Fruit fly (Drosophila melanogaster): ENCODE measurements around the gene eff.
A peak's percentile ranks its signal among the peaks of the same experiment; 100 is the strongest.

eff gene

DNA sequence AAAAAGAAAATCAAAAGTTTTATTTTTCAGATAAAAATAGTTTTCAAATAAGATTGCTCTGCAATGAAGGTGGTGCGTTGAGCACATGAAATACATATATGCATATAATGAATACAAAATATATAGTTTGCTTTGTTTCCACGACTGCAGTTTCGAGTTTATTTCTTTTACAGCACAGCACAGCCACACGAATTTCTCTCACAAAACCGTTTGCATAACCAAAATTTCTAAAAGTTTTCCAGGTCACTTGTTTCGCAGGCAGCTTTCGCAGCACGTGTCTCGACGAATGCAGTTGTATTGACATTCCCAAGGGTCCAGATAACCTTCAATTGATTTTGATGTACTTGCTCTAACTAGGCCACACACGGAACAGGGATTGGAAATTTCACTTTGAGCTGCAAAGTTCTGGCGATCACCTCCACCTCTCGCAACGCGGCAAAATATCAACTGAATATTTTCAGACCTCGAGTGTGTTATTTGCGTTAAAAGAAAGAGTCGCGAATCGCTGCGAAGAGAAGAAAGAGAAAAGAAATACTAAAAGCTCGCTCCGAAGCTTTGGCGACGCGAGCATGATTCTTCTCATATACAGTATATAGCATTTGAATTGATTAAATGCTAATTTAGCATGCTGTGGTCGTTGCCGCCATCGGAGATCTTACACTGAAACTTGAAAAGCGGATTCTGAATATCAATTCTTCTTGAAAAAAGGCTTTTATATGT, 9.9 kb downstream of the eff start, which contains the start of gene CG7530:
Gene CG7530, minus strand, starts transcription at position 449 of the 720 bp plus-strand sequence.
- TF ChIP-seq spab (GFP tag; optimal IDR thresholded peaks at IDR 0.05): peak; percentile 7
- peak; percentile 90 for TF ChIP-seq Eip78C (GFP tag)
- peak; percentile 58; the same call in 2 of the 3 replicates for TF ChIP-seq CG6163 (GFP tag; IDR thresholded peaks at IDR 0.05)
- TF ChIP-seq Eip75B (GFP tag; optimal IDR thresholded peaks at IDR 0.05): peak; percentile 30
- TF ChIP-seq CG8319 (GFP tag; optimal IDR thresholded peaks at IDR 0.05): peak; percentile 32
- peak; percentile 22 for TF ChIP-seq Lpt (GFP tag; optimal IDR thresholded peaks at IDR 0.05)
- no peak for TF ChIP-seq CG1621 (tag; optimal IDR thresholded peaks at IDR 0.05)
- TF ChIP-seq CG11762 (GFP tag; optimal IDR thresholded peaks at IDR 0.05; ENCODE audit: insufficient read depth): peak; percentile 4
- TF ChIP-seq lz (GFP tag; optimal IDR thresholded peaks at IDR 0.05): peak; percentile 18
- TF ChIP-seq Hr4 (GFP tag; optimal IDR thresholded peaks at IDR 0.05): peak; percentile 23
- TF ChIP-seq svp (GFP tag): peak; percentile 82
- peak; percentile 6 for TF ChIP-seq CG6792 (GFP tag; optimal IDR thresholded peaks at IDR 0.05)
- TF ChIP-seq OdsH (GFP tag; optimal IDR thresholded peaks at IDR 0.05): peak; percentile 40
- no peak for TF ChIP-seq dac (GFP tag; optimal IDR thresholded peaks at IDR 0.05)
- TF ChIP-seq fd85E (GFP tag; optimal IDR thresholded peaks at IDR 0.05): no peak
- TF ChIP-seq CG16779 (tag; optimal IDR thresholded peaks at IDR 0.05): peak; percentile 28
- TF ChIP-seq pdm3 (GFP tag; optimal IDR thresholded peaks at IDR 0.05): peak; percentile 8
- no peak for TF ChIP-seq salr (GFP tag; optimal IDR thresholded peaks at IDR 0.05)
- peak; percentile 1 for TF ChIP-seq CG34406 (GFP tag; optimal IDR thresholded peaks at IDR 0.05)
- TF ChIP-seq eg (GFP tag; IDR thresholded peaks at IDR 0.05): peak; percentile 66; the same call in 1 of the 3 replicates
- peak; percentile 55 for TF ChIP-seq CG6276 (GFP tag; optimal IDR thresholded peaks at IDR 0.05)
- TF ChIP-seq CG32006 (GFP tag; optimal IDR thresholded peaks at IDR 0.05): peak; percentile 14
- no peak for TF ChIP-seq CG3032 (tag; optimal IDR thresholded peaks at IDR 0.05)
- TF ChIP-seq CG3919 (GFP tag; optimal IDR thresholded peaks at IDR 0.05): peak; percentile 47
- peak; percentile 33 for TF ChIP-seq vri (GFP tag; optimal IDR thresholded peaks at IDR 0.05)
- TF ChIP-seq CG15336 (GFP tag; IDR thresholded peaks at IDR 0.05): 0 out of 2 replicates have a peak, but pooled peaks have one; percentile 56
- TF ChIP-seq topi (GFP tag; optimal IDR thresholded peaks at IDR 0.05): peak; percentile 51
- peak; percentile 50 for TF ChIP-seq Sox14 (GFP tag; optimal IDR thresholded peaks at IDR 0.05)
- TF ChIP-seq CG31627 (GFP tag; optimal IDR thresholded peaks at IDR 0.05): peak; percentile 7
- no peak for TF ChIP-seq Hr38 (GFP tag; optimal IDR thresholded peaks at IDR 0.05)
- 0 out of 3 replicates have a peak, but pooled peaks have one; percentile 21 for TF ChIP-seq CG8119 (GFP tag; IDR thresholded peaks at IDR 0.05)
- peak; percentile 20 for TF ChIP-seq Met (GFP tag; optimal IDR thresholded peaks at IDR 0.05)
- no peak for TF ChIP-seq Ets21C (GFP tag; optimal IDR thresholded peaks at IDR 0.05)
- peak; percentile 19 for TF ChIP-seq acj6 (GFP tag; optimal IDR thresholded peaks at IDR 0.05)
- peak; percentile 4 for TF ChIP-seq Hr39 (GFP tag; optimal IDR thresholded peaks at IDR 0.05)
- peak; percentile 11 for TF ChIP-seq CG7368 (GFP tag; optimal IDR thresholded peaks at IDR 0.05)
- no peak for TF ChIP-seq CG4318 (GFP tag; optimal IDR thresholded peaks at IDR 0.05)
- TF ChIP-seq Gug (GFP tag; IDR thresholded peaks at IDR 0.05): no peak
- TF ChIP-seq CG6854 (GFP tag; optimal IDR thresholded peaks at IDR 0.05): no peak
- peak; percentile 33 for TF ChIP-seq cyc (GFP tag; optimal IDR thresholded peaks at IDR 0.05)

- TF ChIP-seq Hr39 (GFP tag; optimal IDR thresholded peaks at IDR 0.05) (no peak), dsx (GFP tag; optimal IDR thresholded peaks at IDR 0.05; ENCODE audit: poor library complexity, severe bottlenecking) (no peak), eg (GFP tag; IDR thresholded peaks at IDR 0.05) (peak; percentile 23; the same call in 1 of the 3 replicates), CG8319 (GFP tag; optimal IDR thresholded peaks at IDR 0.05) (no peak), achi (GFP tag; optimal IDR thresholded peaks at IDR 0.05) (no peak), CG15336 (GFP tag; IDR thresholded peaks at IDR 0.05) (peak; percentile 21; the same call in 1 of the 2 replicates), fd85E (GFP tag; optimal IDR thresholded peaks at IDR 0.05) (no peak), pdm3 (GFP tag; optimal IDR thresholded peaks at IDR 0.05) (no peak), Ets96B (tag; optimal IDR thresholded peaks at IDR 0.05) (no peak), cyc (GFP tag; optimal IDR thresholded peaks at IDR 0.05) (no peak), Lpt (GFP tag; optimal IDR thresholded peaks at IDR 0.05) (no peak), spab (GFP tag; optimal IDR thresholded peaks at IDR 0.05) (no peak), svp (GFP tag) (no peak), Eip78C (GFP tag) (peak; percentile 36), salr (GFP tag; optimal IDR thresholded peaks at IDR 0.05) (no peak), Met (GFP tag; optimal IDR thresholded peaks at IDR 0.05) (no peak), CG32006 (GFP tag; optimal IDR thresholded peaks at IDR 0.05) (no peak), Sox102F (GFP tag; optimal IDR thresholded peaks at IDR 0.05) (no peak), net (GFP tag; optimal IDR thresholded peaks at IDR 0.05) (no peak), Gug (GFP tag; IDR thresholded peaks at IDR 0.05) (no peak), CG8119 (GFP tag; IDR thresholded peaks at IDR 0.05) (no peak; the same call in 2 of the 3 replicates), OdsH (GFP tag; optimal IDR thresholded peaks at IDR 0.05) (no peak), esn (GFP tag; optimal IDR thresholded peaks at IDR 0.05) (no peak), CG3032 (tag; optimal IDR thresholded peaks at IDR 0.05) (no peak), CG6163 (GFP tag; IDR thresholded peaks at IDR 0.05) (peak; percentile 32; the same call in 1 of the 3 replicates), Eip93F (GFP tag; optimal IDR thresholded peaks at IDR 0.05) (no peak), vri (GFP tag; optimal IDR thresholded peaks at IDR 0.05) (no peak), CG6276 (GFP tag; optimal IDR thresholded peaks at IDR 0.05) (no peak), Hr38 (GFP tag; optimal IDR thresholded peaks at IDR 0.05) (no peak)
Observed at dm6 chr3R:14730595-14730994, 10.5 kb downstream of the eff start.
